Fruit fly (Drosophila melanogaster): ENCODE data around the gene wts.
A peak's percentile ranks its signal among the peaks of the same experiment; 100 is the strongest.

The wts gene

dm6 chr3R:30758725-30759714 lies 47.4 kb downstream of the wts start:
- no peak for TF ChIP-seq esg (GFP tag; conservative IDR thresholded peaks at IDR 0.05)
- TF ChIP-seq HLH3B (GFP tag; IDR thresholded peaks at IDR 0.05), result no peak
- TF ChIP-seq CG12659 (GFP tag; optimal IDR thresholded peaks at IDR 0.05), result no peak
- TF ChIP-seq tap (tag; optimal IDR thresholded peaks at IDR 0.05), result peak; percentile 40
- no peak for TF ChIP-seq seq (GFP tag; IDR thresholded peaks at IDR 0.05)
- no peak for TF ChIP-seq CG13123 (GFP tag; optimal IDR thresholded peaks at IDR 0.05)
- TF ChIP-seq Taf1 (GFP tag; IDR thresholded peaks at IDR 0.05), result no peak
- peak; percentile 29 for TF ChIP-seq CG11504 (tag; optimal IDR thresholded peaks at IDR 0.05)
- no peak for TF ChIP-seq twi (tag; optimal IDR thresholded peaks at IDR 0.05)
- no peak for TF ChIP-seq CG11085 (GFP tag; IDR thresholded peaks at IDR 0.05)
- TF ChIP-seq odd (GFP tag; optimal IDR thresholded peaks at IDR 0.05), result no peak
- TF ChIP-seq CG17912 (GFP tag; optimal IDR thresholded peaks at IDR 0.05), result no peak
- no peak for TF ChIP-seq CG18476 (GFP tag; optimal IDR thresholded peaks at IDR 0.05)
- no peak for TF ChIP-seq unpg (GFP tag; optimal IDR thresholded peaks at IDR 0.05)
- TF ChIP-seq danr (GFP tag; IDR thresholded peaks at IDR 0.05), result no peak
- TF ChIP-seq CG8281 (tag; optimal IDR thresholded peaks at IDR 0.05), result peak; percentile 72
- no peak for TF ChIP-seq Vsx1 (GFP tag; optimal IDR thresholded peaks at IDR 0.05)
- TF ChIP-seq kni (GFP tag; optimal IDR thresholded peaks at IDR 0.05), result peak; percentile 40
- peak; percentile 62; the same call in 1 of the 3 replicates for TF ChIP-seq ci (GFP tag; IDR thresholded peaks at IDR 0.05)
- TF ChIP-seq Dip2 (GFP tag; IDR thresholded peaks at IDR 0.05), result no peak
- TF ChIP-seq pros (GFP tag; optimal IDR thresholded peaks at IDR 0.05), result peak; percentile 95
- no peak for TF ChIP-seq CG32532 (GFP tag; IDR thresholded peaks at IDR 0.05)
- no peak for TF ChIP-seq CG11247 (GFP tag; IDR thresholded peaks at IDR 0.05)
- TF ChIP-seq H15 (GFP tag; IDR thresholded peaks at IDR 0.05), result 0 out of 3 replicates have a peak, but pooled peaks have one; percentile 15
- TF ChIP-seq CG10366 (GFP tag; IDR thresholded peaks at IDR 0.05), result no peak
- TF ChIP-seq CG6791 (GFP tag; IDR thresholded peaks at IDR 0.05; ENCODE audit: partially characterized antibody), result no peak
- no peak for TF ChIP-seq so (GFP tag; IDR thresholded peaks at IDR 0.05)
- no peak for TF ChIP-seq ERR (GFP tag; optimal IDR thresholded peaks at IDR 0.05)
- TF ChIP-seq hbn (GFP tag; IDR thresholded peaks at IDR 0.05; ENCODE audit: partially characterized antibody), result no peak
- peak; percentile 39 for TF ChIP-seq CTCF (GFP tag; optimal IDR thresholded peaks at IDR 0.05)
- TF ChIP-seq jumu (GFP tag; optimal IDR thresholded peaks at IDR 0.05), result no peak
- no peak for TF ChIP-seq CG12299 (tag; optimal IDR thresholded peaks at IDR 0.05)
- TF ChIP-seq sens (GFP tag), result peak; percentile 54
- TF ChIP-seq C15 (GFP tag; IDR thresholded peaks at IDR 0.05), result no peak
- TF ChIP-seq BtbVII (GFP tag; optimal IDR thresholded peaks at IDR 0.05), result no peak
- TF ChIP-seq org-1 (GFP tag; optimal IDR thresholded peaks at IDR 0.05), result no peak
- no peak for TF ChIP-seq Atf3 (GFP tag; optimal IDR thresholded peaks at IDR 0.05)
- peak; percentile 44 for TF ChIP-seq CG2712 (tag; optimal IDR thresholded peaks at IDR 0.05)
- peak; percentile 46; the same call in 1 of the 2 replicates for TF ChIP-seq CG5953 (GFP tag; IDR thresholded peaks at IDR 0.05)
- no peak for TF ChIP-seq sr (GFP tag; IDR thresholded peaks at IDR 0.05)
- TF ChIP-seq vvl (GFP tag; IDR thresholded peaks at IDR 0.05), result peak; percentile 28; the same call in 1 of the 2 replicates
- TF ChIP-seq CG17186 (GFP tag; optimal IDR thresholded peaks at IDR 0.05), result no peak
- peak; percentile 22 for TF ChIP-seq CG17829 (tag; optimal IDR thresholded peaks at IDR 0.05)
- no peak for TF ChIP-seq HLH54F (GFP tag; optimal IDR thresholded peaks at IDR 0.05)
- no peak for TF ChIP-seq Neu2 (GFP tag; optimal IDR thresholded peaks at IDR 0.05; ENCODE audit: borderline replicate concordance)
- no peak for TF ChIP-seq CG6654 (GFP tag; optimal IDR thresholded peaks at IDR 0.05)
- TF ChIP-seq CG18619 (GFP tag; optimal IDR thresholded peaks at IDR 0.05), result no peak
- TF ChIP-seq CG17359 (tag; optimal IDR thresholded peaks at IDR 0.05), result peak; percentile 3
- TF ChIP-seq CG1529 (GFP tag; optimal IDR thresholded peaks at IDR 0.05), result no peak
- no peak for TF ChIP-seq CG16779 (GFP tag; IDR thresholded peaks at IDR 0.05)

Data from whole organism, embryonic.